Worm (Caenorhabditis elegans) whole organism, L4 larva: ENCODE measurements around the gene far-6.
A peak's percentile ranks its signal among the peaks of the same experiment; 100 is the strongest.

Experiments
- F10B5.3 ChIP-seq: sonication (generic microtip); optimal IDR thresholded peaks from 2 replicates; lab custom pipeline; 2016; ENCODE audit warnings: mild to moderate bottlenecking, missing genetic modification characterization, missing compliant biosample characterization
- T20F7.1 ChIP-seq: fragments of 200-800 bp; sonication (Bioruptor generic); optimal IDR thresholded peaks from 2 replicates; lab custom pipeline; 2018; ENCODE audit warnings: mild to moderate bottlenecking, missing genetic modification characterization, missing compliant biosample characterization
- T26A8.4 ChIP-seq: fragments of 200-800 bp; sonication (Bioruptor generic); IDR thresholded peaks from 2 replicates; pipeline ENCODE4 v1.3.6; 2022; ENCODE audit warnings: missing genetic modification characterization, missing compliant biosample characterization
- Y105C5A.15 ChIP-seq: fragments of 200-800 bp; sonication (Bioruptor generic); IDR thresholded peaks from 2 replicates; pipeline ENCODE4 v1.3.6; 2022; ENCODE audit warnings: missing genetic modification characterization, missing compliant biosample characterization
- Y48G9A.11 ChIP-seq: fragments of 200-800 bp; sonication (Bioruptor generic); IDR thresholded peaks from 2 replicates; pipeline ENCODE4 v1.3.6; 2022; ENCODE audit warnings: missing genetic modification reagents, missing genetic modification characterization, missing compliant biosample characterization
- Y75B8A.6 ChIP-seq: fragments of 200-800 bp; sonication (Bioruptor generic); IDR thresholded peaks from 2 replicates; pipeline ENCODE4 v1.3.6; 2022; ENCODE audit warnings: missing genetic modification reagents, missing genetic modification characterization, missing compliant biosample characterization
- ZK337.2 ChIP-seq: fragments of 200-800 bp; sonication (Bioruptor generic); IDR thresholded peaks from 2 replicates; pipeline ENCODE4 v1.3.6; 2022; ENCODE audit warnings: missing genetic modification reagents, missing genetic modification characterization, missing compliant biosample characterization
- ZK546.5 ChIP-seq, 2 experiments: sonication (generic microtip); optimal IDR thresholded peaks; 2 replicates each; lab custom pipeline; 2017; ENCODE audit warnings: missing biosample characterization in 2 of 2, missing genetic modification characterization in 2 of 2
- aha-1 ChIP-seq: fragments of 150-350 bp; peaks from one replicate; lab custom pipeline; 2014; ENCODE audit warnings: missing biosample characterization, missing genetic modification characterization
- aly-2 ChIP-seq: sonication (generic microtip); optimal IDR thresholded peaks from 2 replicates; lab custom pipeline; 2018; ENCODE audit warnings: missing biosample characterization, missing genetic modification characterization
- ama-1 ChIP-seq: fragments of 150-350 bp; optimal IDR thresholded peaks from 2 replicates; lab custom pipeline; 2014; ENCODE audit warnings: inconsistent platforms, mixed read lengths
- attf-4 ChIP-seq: sonication (generic microtip); optimal IDR thresholded peaks from 3 replicates; lab custom pipeline; 2017; ENCODE audit warnings: missing biosample characterization, missing genetic modification characterization
- ceh-20 ChIP-seq: fragments of 200-800 bp; sonication (Bioruptor generic); IDR thresholded peaks from 2 replicates; pipeline ENCODE4 v1.3.6; 2022; ENCODE audit warnings: missing genetic modification reagents, missing genetic modification characterization, missing compliant biosample characterization
- ceh-32 ChIP-seq: sonication (generic microtip); optimal IDR thresholded peaks from 2 replicates; lab custom pipeline; 2016; ENCODE audit warnings: mild to moderate bottlenecking, missing genetic modification characterization, missing compliant biosample characterization; ENCODE audit not compliant: poor library complexity
- ceh-62 ChIP-seq: sonication (generic microtip); optimal IDR thresholded peaks from 2 replicates; lab custom pipeline; 2017; ENCODE audit warnings: missing biosample characterization, missing genetic modification characterization
- ceh-82 ChIP-seq: sonication (generic microtip); optimal IDR thresholded peaks from 2 replicates; lab custom pipeline; 2017; ENCODE audit warnings: missing biosample characterization, missing genetic modification characterization
- ces-1 ChIP-seq: fragments of 150-350 bp; sonication (generic microtip); optimal IDR thresholded peaks from 4 replicates; lab custom pipeline; 2014; ENCODE audit warnings: missing biosample characterization, missing genetic modification reagents, missing genetic modification characterization
- cey-2 ChIP-seq: sonication (generic microtip); optimal IDR thresholded peaks from 3 replicates; lab custom pipeline; 2017; ENCODE audit warnings: missing genetic modification characterization, mild to moderate bottlenecking, missing compliant biosample characterization, antibody characterized with exemption, borderline replicate concordance; ENCODE audit not compliant: insufficient read depth
- daf-19 ChIP-seq: fragments of 200-800 bp; sonication (Bioruptor generic); conservative IDR thresholded peaks from 2 replicates; pipeline ENCODE4 v1.3.6; 2022; ENCODE audit warnings: missing genetic modification characterization, missing compliant biosample characterization
- dmd-6 ChIP-seq: fragments of 200-800 bp; sonication (Bioruptor generic); IDR thresholded peaks from 2 replicates; pipeline ENCODE4 v1.3.6; 2022; ENCODE audit warnings: missing genetic modification reagents, missing genetic modification characterization, missing compliant biosample characterization
- duxl-1 ChIP-seq: sonication (generic microtip); optimal IDR thresholded peaks from 2 replicates; lab custom pipeline; 2016; ENCODE audit warnings: mild to moderate bottlenecking, missing genetic modification characterization, moderate library complexity, missing compliant biosample characterization; ENCODE audit not compliant: poor library complexity
- dve-1 ChIP-seq: sonication (generic microtip); optimal IDR thresholded peaks from 2 replicates; lab custom pipeline; 2017; ENCODE audit warnings: antibody characterized with exemption, mild to moderate bottlenecking, missing genetic modification characterization, missing compliant biosample characterization; ENCODE audit not compliant: insufficient read depth
- gei-8 ChIP-seq: fragments of 200-800 bp; sonication (Bioruptor generic); optimal IDR thresholded peaks from 2 replicates; lab custom pipeline; 2018; ENCODE audit warnings: mild to moderate bottlenecking, missing genetic modification characterization, missing compliant biosample characterization
- hlh-30 ChIP-seq: sonication (generic microtip); optimal IDR thresholded peaks from 2 replicates; lab custom pipeline; 2017; ENCODE audit warnings: antibody characterized with exemption, mild to moderate bottlenecking, missing genetic modification characterization, missing compliant biosample characterization; ENCODE audit not compliant: insufficient read depth
- lim-7 ChIP-seq: fragments of 200-800 bp; sonication (Bioruptor generic); IDR thresholded peaks from 2 replicates; pipeline ENCODE4 v1.3.6; 2022; ENCODE audit warnings: missing genetic modification characterization, missing compliant biosample characterization
- lin-13 ChIP-seq: fragments of 150-350 bp; optimal IDR thresholded peaks from 2 replicates; lab custom pipeline; 2014; ENCODE audit warnings: missing biosample characterization, missing genetic modification reagents, missing genetic modification characterization
- lin-15B ChIP-seq: fragments of 150-350 bp; sonication (generic microtip); optimal IDR thresholded peaks from 3 replicates; lab custom pipeline; 2014; ENCODE audit warnings: missing biosample characterization, missing genetic modification characterization
- lin-38 ChIP-seq: fragments of 200-800 bp; sonication (Bioruptor generic); IDR thresholded peaks from 2 replicates; pipeline ENCODE4 v1.3.6; 2022; ENCODE audit warnings: missing genetic modification reagents, missing genetic modification characterization, missing compliant biosample characterization
- madf-9 ChIP-seq: fragments of 200-800 bp; sonication (Bioruptor generic); conservative IDR thresholded peaks from 2 replicates; pipeline ENCODE4 v1.3.6; 2022; ENCODE audit warnings: missing genetic modification reagents, missing genetic modification characterization, missing compliant biosample characterization
- mxl-2 ChIP-seq: fragments of 200-800 bp; sonication (Bioruptor generic); conservative IDR thresholded peaks from 2 replicates; pipeline ENCODE4 v1.3.6; 2022; ENCODE audit warnings: missing genetic modification reagents, missing genetic modification characterization, missing compliant biosample characterization
- nhr-102 ChIP-seq: sonication (generic microtip); optimal IDR thresholded peaks from 2 replicates; lab custom pipeline; 2016; ENCODE audit warnings: mild to moderate bottlenecking, missing genetic modification characterization, moderate library complexity, missing compliant biosample characterization
- nhr-11 ChIP-seq: fragments of 150-350 bp; optimal IDR thresholded peaks from 2 replicates; lab custom pipeline; 2014; ENCODE audit warnings: missing biosample characterization, missing genetic modification characterization
- nhr-25 ChIP-seq: sonication (generic microtip); optimal IDR thresholded peaks from 2 replicates; lab custom pipeline; 2017; ENCODE audit warnings: missing genetic modification characterization, mild to moderate bottlenecking, missing compliant biosample characterization, antibody characterized with exemption, moderate library complexity, borderline replicate concordance; ENCODE audit not compliant: insufficient read depth
- nhr-28 ChIP-seq: fragments of 150-350 bp; optimal IDR thresholded peaks from 2 replicates; lab custom pipeline; 2014; ENCODE audit warnings: missing biosample characterization, missing genetic modification characterization
- nhr-41 ChIP-seq: fragments of 200-800 bp; sonication (Bioruptor generic); IDR thresholded peaks from 2 replicates; pipeline ENCODE4 v1.3.6; 2022; ENCODE audit warnings: missing genetic modification reagents, missing genetic modification characterization, missing compliant biosample characterization
- nhr-48 ChIP-seq: sonication (generic microtip); optimal IDR thresholded peaks from 2 replicates; lab custom pipeline; 2016; ENCODE audit warnings: mild to moderate bottlenecking, missing genetic modification characterization, missing compliant biosample characterization
- nhr-6 ChIP-seq: fragments of 150-350 bp; optimal IDR thresholded peaks from 2 replicates; lab custom pipeline; 2014; ENCODE audit warnings: missing biosample characterization, missing genetic modification characterization
- nhr-77 ChIP-seq: fragments of 150-350 bp; optimal IDR thresholded peaks from 2 replicates; lab custom pipeline; 2014; ENCODE audit warnings: missing biosample characterization, missing genetic modification characterization
- pha-4 ChIP-seq, 2 experiments: fragments of 150-350 bp in 1 of 2; fragments of 200-800 bp in 1 of 2; sonication (Bioruptor generic) in 1 of 2; IDR thresholded peaks in 1 of 2; optimal IDR thresholded peaks in 1 of 2; 2 replicates each; pipeline versions ENCODE4 v1.3.6 to Lab custom; 2014 to 2022; ENCODE audit warnings: missing genetic modification characterization in 2 of 2, missing genetic modification reagents in 2 of 2, missing biosample characterization in 1 of 2, missing compliant biosample characterization in 1 of 2
- php-3 ChIP-seq: fragments of 200-800 bp; sonication (Bioruptor generic); IDR thresholded peaks from 2 replicates; pipeline ENCODE4 v1.3.6; 2022; ENCODE audit warnings: missing genetic modification reagents, missing genetic modification characterization, missing compliant biosample characterization
- pqm-1 ChIP-seq: sonication (generic microtip); optimal IDR thresholded peaks from 2 replicates; lab custom pipeline; 2017; ENCODE audit warnings: missing biosample characterization, missing genetic modification characterization
- rbr-2 ChIP-seq: sonication (generic microtip); optimal IDR thresholded peaks from 2 replicates; lab custom pipeline; 2016; ENCODE audit warnings: missing genotype, missing genetic modification characterization, missing compliant biosample characterization
- saeg-2 ChIP-seq: fragments of 200-800 bp; sonication (Bioruptor generic); IDR thresholded peaks from 2 replicates; pipeline ENCODE4 v1.3.6; 2022; ENCODE audit warnings: missing genetic modification reagents, missing genetic modification characterization, missing compliant biosample characterization
- skn-1 ChIP-seq: fragments of 150-350 bp; optimal IDR thresholded peaks from 2 replicates; lab custom pipeline; 2014; ENCODE audit warnings: missing biosample characterization, missing genetic modification characterization
- spr-3 ChIP-seq: fragments of 200-800 bp; sonication (Bioruptor generic); optimal IDR thresholded peaks from 2 replicates; lab custom pipeline; 2018; ENCODE audit warnings: mild to moderate bottlenecking, missing genetic modification characterization, missing compliant biosample characterization
- tag-97 ChIP-seq: fragments of 200-800 bp; sonication (Bioruptor generic); IDR thresholded peaks from 2 replicates; pipeline ENCODE4 v1.3.6; 2022; ENCODE audit warnings: missing genetic modification characterization, missing compliant biosample characterization
- unc-130 ChIP-seq: sonication (generic microtip); optimal IDR thresholded peaks from 2 replicates; lab custom pipeline; 2016; ENCODE audit warnings: missing genetic modification reagents, missing genetic modification characterization, missing compliant biosample characterization
- unc-62 ChIP-seq, 3 experiments: fragments of 150-350 bp in 1 of 3; sonication (generic microtip); optimal IDR thresholded peaks in 2 of 3; peaks in 1 of 3; 1 replicate in 1 of 3; 2 replicates in 2 of 3; lab custom pipeline; 2014 to 2017; ENCODE audit warnings: missing biosample characterization in 3 of 3, missing genetic modification characterization in 3 of 3, missing genetic modification reagents in 3 of 3, missing genotype in 1 of 3
- vab-7 ChIP-seq: fragments of 200-800 bp; sonication (Bioruptor generic); IDR thresholded peaks from 2 replicates; pipeline ENCODE4 v1.3.6; 2022; ENCODE audit warnings: missing genetic modification reagents, missing genetic modification characterization, missing compliant biosample characterization
- zag-1 ChIP-seq: fragments of 150-350 bp; optimal IDR thresholded peaks from 2 replicates; lab custom pipeline; 2014; ENCODE audit warnings: missing biosample characterization, missing genetic modification characterization
- zfp-3 ChIP-seq: fragments of 200-800 bp; sonication (Bioruptor generic); conservative IDR thresholded peaks from 2 replicates; pipeline ENCODE4 v1.3.6; 2022; ENCODE audit warnings: missing genetic modification reagents, missing genetic modification characterization, missing compliant biosample characterization

far-6 gene

ce11 chrIV:13327064-13327463 is 1.1 kb upstream of the far-6 start:
- peak; percentile 67 for TF ChIP-seq nhr-48 (tag; lab: Kevin White, UChicago)
- TF ChIP-seq dmd-6 (GFP tag; lab: Robert Waterston, UW), result peak; percentile 97
- TF ChIP-seq tag-97 (GFP tag; lab: Robert Waterston, UW), result no peak
- peak; percentile 26 for TF ChIP-seq hlh-30 (tag; lab: Kevin White, UChicago)
- no peak for TF ChIP-seq lin-38 (GFP tag; lab: Robert Waterston, UW)
- no peak for TF ChIP-seq T26A8.4 (GFP tag; lab: Robert Waterston, UW)
- peak; percentile 70 for TF ChIP-seq ceh-20 (GFP tag; lab: Robert Waterston, UW)
- no peak for TF ChIP-seq zag-1
- no peak for TF ChIP-seq skn-1 (tag; lab: Kevin White, UChicago)
- TF ChIP-seq Y75B8A.6, result no peak
- TF ChIP-seq spr-3, result no peak
- no peak for TF ChIP-seq nhr-11 (tag; lab: Kevin White, UChicago)
- TF ChIP-seq nhr-25 (tag; lab: Kevin White, UChicago), result no peak
- peak; percentile 35 for TF ChIP-seq T20F7.1 (GFP tag; lab: Kevin White, UChicago)
- TF ChIP-seq ceh-62 (tag; lab: Kevin White, UChicago), result no peak
- TF ChIP-seq Y48G9A.11 (GFP tag; lab: Robert Waterston, UW), result no peak
- no peak for TF ChIP-seq ZK546.5 (tag; optimal IDR thresholded peaks at IDR 0.05; lab: Kevin White, UChicago)
- TF ChIP-seq dve-1 (tag; lab: Kevin White, UChicago), result peak; percentile 94
- TF ChIP-seq F10B5.3 (tag; lab: Kevin White, UChicago), result no peak
- TF ChIP-seq gei-8 (GFP tag; lab: Kevin White, UChicago), result no peak
- no peak for TF ChIP-seq ces-1 (GFP tag; lab: Kevin White, UChicago)
- no peak for TF ChIP-seq aly-2 (tag; lab: Kevin White, UChicago)
- TF ChIP-seq lin-15B, result no peak
- TF ChIP-seq php-3 (GFP tag; lab: Robert Waterston, UW), result peak; percentile 83
- TF ChIP-seq rbr-2, result no peak
- peak; percentile 91 for TF ChIP-seq nhr-77 (tag; lab: Kevin White, UChicago)
- TF ChIP-seq ceh-82, result no peak
- TF ChIP-seq ZK337.2 (GFP tag; lab: Robert Waterston, UW), result no peak
- TF ChIP-seq ceh-32, result no peak
- peak in 1 of 2 experiments; percentile 56 for TF ChIP-seq unc-62 (GFP tag; optimal IDR thresholded peaks at IDR 0.05 in 1 of 2; lab: Kevin White, UChicago)
- no peak for TF ChIP-seq unc-62 (tag; optimal IDR thresholded peaks at IDR 0.05; lab: Kevin White, UChicago)
- no peak for TF ChIP-seq attf-4 (tag; lab: Kevin White, UChicago)
- no peak for TF ChIP-seq madf-9 (GFP tag; lab: Robert Waterston, UW)
- peak; percentile 89 for TF ChIP-seq nhr-28 (tag; lab: Kevin White, UChicago)
- TF ChIP-seq pqm-1 (tag; lab: Kevin White, UChicago), result peak; percentile 96
- no peak for TF ChIP-seq saeg-2 (GFP tag; lab: Robert Waterston, UW)
- no peak for TF ChIP-seq ama-1
- no peak for TF ChIP-seq unc-130
- TF ChIP-seq nhr-41, result no peak
- TF ChIP-seq vab-7 (GFP tag; lab: Robert Waterston, UW), result no peak
- TF ChIP-seq cey-2 (tag; lab: Kevin White, UChicago), result no peak
- no peak for TF ChIP-seq nhr-102 (tag; lab: Kevin White, UChicago)
- no peak for TF ChIP-seq mxl-2
- TF ChIP-seq pha-4 (GFP tag; IDR thresholded peaks at IDR 0.05; lab: Robert Waterston, UW), result no peak
- no peak for TF ChIP-seq pha-4 (tag; optimal IDR thresholded peaks at IDR 0.05; lab: Kevin White, UChicago)
- no peak for TF ChIP-seq zfp-3 (GFP tag; lab: Robert Waterston, UW)
- TF ChIP-seq duxl-1 (tag; lab: Kevin White, UChicago), result no peak
- TF ChIP-seq aha-1 (tag; lab: Kevin White, UChicago), result peak; percentile 24
- no peak for TF ChIP-seq daf-19 (GFP tag; lab: Robert Waterston, UW)
- TF ChIP-seq lin-13 (GFP tag; lab: Kevin White, UChicago), result no peak
- no peak for TF ChIP-seq lim-7 (GFP tag; lab: Robert Waterston, UW)
- no peak for TF ChIP-seq nhr-6 (tag; lab: Kevin White, UChicago)
- TF ChIP-seq Y105C5A.15 (GFP tag; lab: Robert Waterston, UW), result no peak
